Worm (Caenorhabditis elegans) whole organism, L1 larva: ENCODE measurements around the gene C39B10.1.

Source experiments
- C04F5.9 ChIP-seq: sonication (generic microtip); optimal IDR thresholded peaks from 2 replicates; lab custom pipeline; 2016; ENCODE audit warnings: missing genetic modification characterization, missing compliant biosample characterization
- C16A3.4 ChIP-seq: fragments of 150-350 bp; optimal IDR thresholded peaks from 2 replicates; lab custom pipeline; 2014; ENCODE audit warnings: missing biosample characterization, missing genetic modification characterization
- F16B12.6 ChIP-seq: fragments of 150-350 bp; optimal IDR thresholded peaks from 2 replicates; lab custom pipeline; 2014; ENCODE audit warnings: missing biosample characterization, missing genetic modification characterization
- blmp-1 ChIP-seq: fragments of 150-350 bp; optimal IDR thresholded peaks from 2 replicates; lab custom pipeline; 2014; ENCODE audit warnings: missing biosample characterization, missing genetic modification characterization
- dpl-1 ChIP-seq, 3 experiments: fragments of 150-350 bp in 2 of 3; sonication (generic microtip) in 1 of 3; optimal IDR thresholded peaks; 2 replicates each; lab custom pipeline; 2014 to 2017; ENCODE audit warnings: missing biosample characterization in 3 of 3, missing genetic modification characterization in 3 of 3, missing genetic modification reagents in 3 of 3
- dsc-1 ChIP-seq: sonication (generic microtip); optimal IDR thresholded peaks from 2 replicates; lab custom pipeline; 2016; ENCODE audit warnings: mild to moderate bottlenecking, missing genetic modification characterization, missing compliant biosample characterization
- efl-1 ChIP-seq, 4 experiments: fragments of 150-350 bp; optimal IDR thresholded peaks in 3 of 4; peaks in 1 of 4; 1 replicate in 1 of 4; 2 replicates in 3 of 4; lab custom pipeline; 2014; ENCODE audit warnings: missing biosample characterization in 2 of 4, missing genetic modification characterization in 2 of 4, missing genetic modification reagents in 2 of 4
- efl-3 ChIP-seq: fragments of 200-800 bp; sonication (Bioruptor generic); optimal IDR thresholded peaks from 2 replicates; lab custom pipeline; 2018; ENCODE audit warnings: mild to moderate bottlenecking, missing genetic modification characterization, missing compliant biosample characterization
- egl-27 ChIP-seq, 2 experiments: fragments of 150-350 bp in 1 of 2; sonication (generic microtip); optimal IDR thresholded peaks; 3 replicates each; lab custom pipeline; 2017 to 2018; ENCODE audit warnings: missing biosample characterization in 2 of 2, missing genetic modification characterization in 2 of 2, missing genetic modification reagents in 2 of 2
- elt-2 ChIP-seq: sonication (generic microtip); optimal IDR thresholded peaks from 2 replicates; lab custom pipeline; 2016; ENCODE audit warnings: missing genetic modification characterization, mild to moderate bottlenecking, inconsistent platforms, missing compliant biosample characterization, missing genetic modification reagents
- fkh-8 ChIP-seq: sonication (generic microtip); optimal IDR thresholded peaks from 2 replicates; lab custom pipeline; 2016; ENCODE audit warnings: mild to moderate bottlenecking, missing genetic modification characterization, missing compliant biosample characterization
- fos-1 ChIP-seq: fragments of 150-350 bp; optimal IDR thresholded peaks from 2 replicates; lab custom pipeline; 2014; ENCODE audit warnings: missing biosample characterization, missing genetic modification characterization
- grh-1 ChIP-seq: fragments of 200-800 bp; sonication (Bioruptor generic); IDR thresholded peaks from 2 replicates; pipeline ENCODE4 v1.3.6; 2022; ENCODE audit warnings: missing genetic modification reagents, missing genetic modification characterization, missing compliant biosample characterization
- hlh-17 ChIP-seq: fragments of 200-800 bp; sonication (Bioruptor generic); optimal IDR thresholded peaks from 2 replicates; lab custom pipeline; 2018; ENCODE audit warnings: missing genetic modification characterization, mild to moderate bottlenecking, missing compliant biosample characterization, moderate library complexity, borderline replicate concordance
- irx-1 ChIP-seq: sonication (generic microtip); optimal IDR thresholded peaks from 2 replicates; lab custom pipeline; 2016; ENCODE audit warnings: missing genetic modification characterization, missing compliant biosample characterization
- isw-1 ChIP-seq: fragments of 200-800 bp; sonication (Bioruptor generic); IDR thresholded peaks from 2 replicates; pipeline ENCODE4 v1.3.6; 2022; ENCODE audit warnings: missing genetic modification characterization, missing compliant biosample characterization
- lin-39 ChIP-seq: fragments of 150-350 bp; optimal IDR thresholded peaks from 2 replicates; lab custom pipeline; 2014; ENCODE audit warnings: missing biosample characterization, missing genetic modification reagents, missing genetic modification characterization
- lsy-2 ChIP-seq, 2 experiments: fragments of 150-350 bp; optimal IDR thresholded peaks; 2 replicates each; lab custom pipeline; 2014; ENCODE audit warnings: missing biosample characterization in 2 of 2, missing genetic modification characterization in 2 of 2
- nhr-20 ChIP-seq: sonication (generic microtip); optimal IDR thresholded peaks from 2 replicates; lab custom pipeline; 2016; ENCODE audit warnings: mild to moderate bottlenecking, missing genetic modification characterization, missing compliant biosample characterization
- nhr-47 ChIP-seq: sonication (generic microtip); optimal IDR thresholded peaks from 2 replicates; lab custom pipeline; 2016; ENCODE audit warnings: mild to moderate bottlenecking, missing genetic modification characterization, moderate library complexity, missing compliant biosample characterization
- nhr-71 ChIP-seq: sonication (generic microtip); optimal IDR thresholded peaks from 2 replicates; lab custom pipeline; 2016; ENCODE audit warnings: mild to moderate bottlenecking, missing genetic modification characterization, moderate library complexity, missing compliant biosample characterization
- nhr-84 ChIP-seq: sonication (generic microtip); optimal IDR thresholded peaks from 2 replicates; lab custom pipeline; 2017; ENCODE audit warnings: missing biosample characterization, missing genetic modification characterization
- pax-3 ChIP-seq: fragments of 200-800 bp; sonication (Bioruptor generic); optimal IDR thresholded peaks from 2 replicates; lab custom pipeline; 2018; ENCODE audit warnings: mild to moderate bottlenecking, missing genetic modification characterization, moderate library complexity, missing compliant biosample characterization
- pqm-1 ChIP-seq: sonication (generic microtip); optimal IDR thresholded peaks from 3 replicates; lab custom pipeline; 2017; ENCODE audit warnings: missing biosample characterization, missing genetic modification characterization
- rnt-1 ChIP-seq: sonication (generic microtip); optimal IDR thresholded peaks from 2 replicates; lab custom pipeline; 2016; ENCODE audit warnings: mild to moderate bottlenecking, missing genetic modification characterization, moderate library complexity, missing compliant biosample characterization
- skn-1 ChIP-seq: fragments of 150-350 bp; optimal IDR thresholded peaks from 2 replicates; lab custom pipeline; 2014; ENCODE audit warnings: missing biosample characterization, missing genetic modification characterization
- snpc-4 ChIP-seq: fragments of 150-350 bp; optimal IDR thresholded peaks from 2 replicates; lab custom pipeline; 2014; ENCODE audit warnings: missing biosample characterization, missing genetic modification characterization
- snu-23 ChIP-seq: sonication (generic microtip); optimal IDR thresholded peaks from 2 replicates; lab custom pipeline; 2016; ENCODE audit warnings: missing genetic modification characterization, missing compliant biosample characterization
- tbx-2 ChIP-seq: sonication (generic microtip); optimal IDR thresholded peaks from 2 replicates; lab custom pipeline; 2016; ENCODE audit warnings: missing genetic modification characterization, missing compliant biosample characterization
- unc-62 ChIP-seq: fragments of 150-350 bp; optimal IDR thresholded peaks from 2 replicates; lab custom pipeline; 2014; ENCODE audit warnings: missing biosample characterization, missing genetic modification reagents, missing genetic modification characterization
- unc-98 ChIP-seq: fragments of 200-800 bp; sonication (Bioruptor generic); IDR thresholded peaks from 2 replicates; pipeline ENCODE4 v1.3.6; 2022; ENCODE audit warnings: missing genetic modification characterization, missing compliant biosample characterization
- vab-15 ChIP-seq: sonication (generic microtip); optimal IDR thresholded peaks from 2 replicates; lab custom pipeline; 2017; ENCODE audit warnings: missing genotype, mild to moderate bottlenecking, missing genetic modification characterization, missing compliant biosample characterization
- zag-1 ChIP-seq: fragments of 150-350 bp; optimal IDR thresholded peaks from 2 replicates; lab custom pipeline; 2014; ENCODE audit warnings: missing biosample characterization, missing genetic modification characterization

C39B10.1 gene

ce11 chrX:10463542-10463941, at the start of gene C39B10.1:
TSS of gene C39B10.1 (minus strand) at chrX:10463642.
- no peak for TF ChIP-seq egl-27 (tag; optimal IDR thresholded peaks at IDR 0.05; lab: Kevin White, UChicago)
- peak; percentile 58 for TF ChIP-seq dsc-1
- no peak for TF ChIP-seq zag-1 (tag; lab: Kevin White, UChicago)
- TF ChIP-seq lin-39 (tag; lab: Kevin White, UChicago) = no peak
- TF ChIP-seq efl-1 (optimal IDR thresholded peaks at IDR 0.05; lab: Kevin White, UChicago) = no peak
- peak in 1 of 2 experiments; percentile 41 for TF ChIP-seq efl-1 (GFP tag; optimal IDR thresholded peaks at IDR 0.05 in 1 of 2; lab: Kevin White, UChicago)

ce11 chrX:10507971-10508370, 44.5 kb upstream of the C39B10.1 start:
- TF ChIP-seq snpc-4 (tag; lab: Kevin White, UChicago) (no peak), fos-1 (no peak), dpl-1 (GFP tag; optimal IDR thresholded peaks at IDR 0.05; lab: Kevin White, UChicago) (no peak), vab-15 (tag; lab: Kevin White, UChicago) (no peak), fkh-8 (no peak), elt-2 (no peak), pqm-1 (tag; lab: Kevin White, UChicago) (no peak), efl-3 (GFP tag; lab: Kevin White, UChicago) (no peak), F16B12.6 (tag; lab: Kevin White, UChicago) (no peak), skn-1 (tag; lab: Kevin White, UChicago) (no peak), nhr-20 (tag; lab: Kevin White, UChicago) (no peak), C04F5.9 (tag; lab: Kevin White, UChicago) (no peak), isw-1 (GFP tag; lab: Robert Waterston, UW) (no peak), unc-98 (GFP tag; lab: Robert Waterston, UW) (no peak), grh-1 (no peak), tbx-2 (tag; lab: Kevin White, UChicago) (no peak), nhr-47 (tag; lab: Kevin White, UChicago) (no peak), irx-1 (no peak)

- TF ChIP-seq hlh-17 (GFP tag; lab: Kevin White, UChicago) (no peak), lsy-2 (tag; optimal IDR thresholded peaks at IDR 0.05; lab: Kevin White, UChicago) (peak in 1 of 2 experiments; percentile 50)
Observed at ce11 chrX:10505193-10505592, 41.8 kb upstream of the C39B10.1 start.

ce11 chrX:10503393-10503792, 40.0 kb upstream of the C39B10.1 start:
- TF ChIP-seq pax-3 (no peak), isw-1 (GFP tag; lab: Robert Waterston, UW) (no peak), rnt-1 (tag; lab: Kevin White, UChicago) (no peak), C16A3.4 (tag; lab: Kevin White, UChicago) (no peak), snu-23 (GFP tag; lab: Kevin White, UChicago) (no peak), blmp-1 (tag; lab: Kevin White, UChicago) (no peak), tbx-2 (tag; lab: Kevin White, UChicago) (no peak)

ce11 chrX:10499590-10499989, 36.1 kb upstream of the C39B10.1 start, which contains the start of gene vab-3:
TSS of gene vab-3 (plus strand) at chrX:10499890.
- TF ChIP-seq nhr-84 (tag; lab: Kevin White, UChicago) (no peak), efl-3 (GFP tag; lab: Kevin White, UChicago) (no peak), nhr-71 (tag; lab: Kevin White, UChicago) (no peak), unc-62 (no peak)
